Worm (Caenorhabditis elegans) whole organism, L1 larva: ENCODE data around the gene dhs-15.
A peak's percentile ranks its signal among the peaks of the same experiment; 100 is the strongest.

Experiments
- C34B4.2 ChIP-seq: sonication (generic microtip); optimal IDR thresholded peaks from 2 replicates; lab custom pipeline; 2017; ENCODE audit warnings: mild to moderate bottlenecking, missing genetic modification characterization, missing compliant biosample characterization
- F16B12.6 ChIP-seq: fragments of 150-350 bp; optimal IDR thresholded peaks from 2 replicates; lab custom pipeline; 2014; ENCODE audit warnings: missing biosample characterization, missing genetic modification characterization
- blmp-1 ChIP-seq: fragments of 150-350 bp; optimal IDR thresholded peaks from 2 replicates; lab custom pipeline; 2014; ENCODE audit warnings: missing biosample characterization, missing genetic modification characterization
- efl-1 ChIP-seq, 4 experiments: fragments of 150-350 bp; optimal IDR thresholded peaks in 3 of 4; peaks in 1 of 4; 1 replicate in 1 of 4; 2 replicates in 3 of 4; lab custom pipeline; 2014; ENCODE audit warnings: missing biosample characterization in 2 of 4, missing genetic modification characterization in 2 of 4, missing genetic modification reagents in 2 of 4
- egl-27 ChIP-seq, 2 experiments: fragments of 150-350 bp in 1 of 2; sonication (generic microtip); optimal IDR thresholded peaks; 3 replicates each; lab custom pipeline; 2017 to 2018; ENCODE audit warnings: missing biosample characterization in 2 of 2, missing genetic modification characterization in 2 of 2, missing genetic modification reagents in 2 of 2
- elt-3 ChIP-seq, 6 experiments: fragments of 150-350 bp in 1 of 6; sonication (generic microtip); optimal IDR thresholded peaks; 2 replicates each; lab custom pipeline; 2017 to 2018; ENCODE audit warnings: missing biosample characterization in 6 of 6, missing genetic modification characterization in 6 of 6, inconsistent platforms in 1 of 6
- fkh-4 ChIP-seq: sonication (generic microtip); optimal IDR thresholded peaks from 2 replicates; lab custom pipeline; 2016; ENCODE audit warnings: missing compliant biosample characterization, missing genetic modification characterization, borderline replicate concordance
- hlh-4 ChIP-seq: sonication (generic microtip); optimal IDR thresholded peaks from 2 replicates; lab custom pipeline; 2016; ENCODE audit warnings: mild to moderate bottlenecking, missing genetic modification characterization, missing compliant biosample characterization
- hpl-2 ChIP-seq: fragments of 150-350 bp; optimal IDR thresholded peaks from 2 replicates; lab custom pipeline; 2014; ENCODE audit warnings: missing biosample characterization, missing genetic modification reagents, missing genetic modification characterization
- lin-14 ChIP-seq: fragments of 200-800 bp; sonication (Bioruptor generic); optimal IDR thresholded peaks from 2 replicates; lab custom pipeline; 2018; ENCODE audit warnings: mild to moderate bottlenecking, missing genetic modification characterization, moderate library complexity, missing compliant biosample characterization
- lin-39 ChIP-seq: fragments of 150-350 bp; optimal IDR thresholded peaks from 2 replicates; lab custom pipeline; 2014; ENCODE audit warnings: missing biosample characterization, missing genetic modification reagents, missing genetic modification characterization
- mef-2 ChIP-seq: fragments of 150-350 bp; optimal IDR thresholded peaks from 2 replicates; lab custom pipeline; 2014; ENCODE audit warnings: missing biosample characterization, missing genetic modification characterization
- nhr-12 ChIP-seq: sonication (generic microtip); optimal IDR thresholded peaks from 2 replicates; lab custom pipeline; 2017; ENCODE audit warnings: missing biosample characterization, missing genetic modification characterization
- nhr-19 ChIP-seq: fragments of 200-800 bp; sonication (Bioruptor generic); conservative IDR thresholded peaks from 2 replicates; pipeline ENCODE4 v1.3.6; 2022; ENCODE audit warnings: missing genetic modification characterization, missing compliant biosample characterization
- nhr-20 ChIP-seq: sonication (generic microtip); optimal IDR thresholded peaks from 2 replicates; lab custom pipeline; 2016; ENCODE audit warnings: mild to moderate bottlenecking, missing genetic modification characterization, missing compliant biosample characterization
- nhr-47 ChIP-seq: sonication (generic microtip); optimal IDR thresholded peaks from 2 replicates; lab custom pipeline; 2016; ENCODE audit warnings: mild to moderate bottlenecking, missing genetic modification characterization, moderate library complexity, missing compliant biosample characterization
- nhr-71 ChIP-seq: sonication (generic microtip); optimal IDR thresholded peaks from 2 replicates; lab custom pipeline; 2016; ENCODE audit warnings: mild to moderate bottlenecking, missing genetic modification characterization, moderate library complexity, missing compliant biosample characterization
- nhr-76 ChIP-seq: sonication (generic microtip); optimal IDR thresholded peaks from 2 replicates; lab custom pipeline; 2017; ENCODE audit warnings: missing biosample characterization, missing genetic modification characterization
- nhr-77 ChIP-seq: fragments of 150-350 bp; optimal IDR thresholded peaks from 2 replicates; lab custom pipeline; 2014; ENCODE audit warnings: missing biosample characterization, missing genetic modification characterization
- nhr-84 ChIP-seq: sonication (generic microtip); optimal IDR thresholded peaks from 2 replicates; lab custom pipeline; 2017; ENCODE audit warnings: missing biosample characterization, missing genetic modification characterization
- nhr-90 ChIP-seq: sonication (generic microtip); optimal IDR thresholded peaks from 2 replicates; lab custom pipeline; 2016; ENCODE audit warnings: mild to moderate bottlenecking, missing genetic modification characterization, missing compliant biosample characterization; ENCODE audit not compliant: poor library complexity
- pax-3 ChIP-seq: fragments of 200-800 bp; sonication (Bioruptor generic); optimal IDR thresholded peaks from 2 replicates; lab custom pipeline; 2018; ENCODE audit warnings: mild to moderate bottlenecking, missing genetic modification characterization, moderate library complexity, missing compliant biosample characterization
- pqm-1 ChIP-seq: sonication (generic microtip); optimal IDR thresholded peaks from 3 replicates; lab custom pipeline; 2017; ENCODE audit warnings: missing biosample characterization, missing genetic modification characterization
- rnt-1 ChIP-seq: sonication (generic microtip); optimal IDR thresholded peaks from 2 replicates; lab custom pipeline; 2016; ENCODE audit warnings: mild to moderate bottlenecking, missing genetic modification characterization, moderate library complexity, missing compliant biosample characterization
- skn-1 ChIP-seq: fragments of 150-350 bp; optimal IDR thresholded peaks from 2 replicates; lab custom pipeline; 2014; ENCODE audit warnings: missing biosample characterization, missing genetic modification characterization
- sox-4 ChIP-seq: sonication (generic microtip); optimal IDR thresholded peaks from 2 replicates; lab custom pipeline; 2016; ENCODE audit warnings: missing genetic modification characterization, missing compliant biosample characterization
- sptf-1 ChIP-seq: fragments of 150-350 bp; optimal IDR thresholded peaks from 2 replicates; lab custom pipeline; 2014; ENCODE audit warnings: missing biosample characterization, missing genetic modification characterization
- tbx-2 ChIP-seq: sonication (generic microtip); optimal IDR thresholded peaks from 2 replicates; lab custom pipeline; 2016; ENCODE audit warnings: missing genetic modification characterization, missing compliant biosample characterization
- unc-130 ChIP-seq: fragments of 150-350 bp; optimal IDR thresholded peaks from 2 replicates; lab custom pipeline; 2017; ENCODE audit warnings: missing biosample characterization, missing genetic modification characterization, inconsistent platforms
- unc-30 ChIP-seq: sonication (generic microtip); optimal IDR thresholded peaks from 2 replicates; lab custom pipeline; 2017; ENCODE audit warnings: missing biosample characterization, missing genetic modification characterization
- unc-62 ChIP-seq: fragments of 150-350 bp; optimal IDR thresholded peaks from 2 replicates; lab custom pipeline; 2014; ENCODE audit warnings: missing biosample characterization, missing genetic modification reagents, missing genetic modification characterization

The dhs-15 gene

DNA sequence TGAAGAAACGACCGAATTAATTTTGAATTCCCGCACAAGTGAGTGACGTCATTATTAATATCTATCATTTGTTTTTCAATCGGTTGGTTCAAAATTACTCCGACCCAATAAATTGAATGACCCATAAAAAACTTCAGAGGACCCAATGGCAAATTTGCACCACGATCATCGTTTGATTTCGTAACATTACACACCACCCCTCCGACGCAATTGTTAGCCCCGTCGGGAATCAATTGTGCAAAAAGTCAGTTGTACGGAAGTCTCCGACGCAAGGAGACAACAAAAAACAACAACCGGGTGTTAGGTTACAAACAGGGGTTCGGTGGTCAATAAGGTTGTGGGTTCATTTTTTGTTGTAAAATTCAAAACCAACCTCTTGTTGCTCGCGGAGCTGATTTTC is 32.3 kb upstream of the dhs-15 start:
- no peak for TF ChIP-seq unc-30 (tag; lab: Kevin White, UChicago)
- peak; percentile 36 for TF ChIP-seq lin-14
- TF ChIP-seq rnt-1 (tag; lab: Kevin White, UChicago): peak; percentile 52
- no peak for TF ChIP-seq hlh-4
- TF ChIP-seq nhr-71 (tag; lab: Kevin White, UChicago): peak; percentile 25
- TF ChIP-seq, all 84 proteins: peak for 3

DNA sequence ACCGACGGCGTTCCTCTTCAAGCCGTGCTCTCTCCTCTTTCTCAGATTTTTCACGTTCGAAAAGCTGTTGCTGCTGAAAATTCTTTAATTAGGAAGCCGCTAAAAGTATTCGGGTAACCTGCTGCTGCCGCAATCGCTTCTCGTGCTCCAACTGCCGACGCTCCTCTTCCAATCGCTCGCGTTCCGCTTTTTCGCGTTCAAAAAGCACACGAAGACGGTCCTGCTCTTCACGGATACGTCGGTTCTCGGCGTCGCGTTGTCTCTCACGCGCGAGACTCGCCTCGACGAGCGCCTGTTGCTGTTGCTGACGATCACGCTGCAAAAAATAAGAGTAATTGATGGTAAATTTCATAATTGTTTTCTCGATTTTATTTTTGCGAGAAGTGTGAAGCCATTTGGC is 31.0 kb upstream of the dhs-15 start:
- TF ChIP-seq nhr-84 (tag; lab: Kevin White, UChicago) (no peak), unc-30 (tag; lab: Kevin White, UChicago) (no peak), egl-27 (tag; optimal IDR thresholded peaks at IDR 0.05; lab: Kevin White, UChicago) (no peak), nhr-12 (no peak), C34B4.2 (tag; lab: Kevin White, UChicago) (no peak), hpl-2 (GFP tag; lab: Kevin White, UChicago) (no peak), nhr-47 (tag; lab: Kevin White, UChicago) (no peak), elt-3 (tag; optimal IDR thresholded peaks at IDR 0.05; lab: Kevin White, UChicago) (no peak), tbx-2 (tag; lab: Kevin White, UChicago) (no peak), pax-3 (tag; lab: Kevin White, UChicago) (no peak), unc-62 (GFP tag; lab: Kevin White, UChicago) (no peak), fkh-4 (tag; lab: Kevin White, UChicago) (no peak), blmp-1 (no peak), hlh-4 (no peak)
- TF ChIP-seq, all 84 proteins: peak for 0

DNA sequence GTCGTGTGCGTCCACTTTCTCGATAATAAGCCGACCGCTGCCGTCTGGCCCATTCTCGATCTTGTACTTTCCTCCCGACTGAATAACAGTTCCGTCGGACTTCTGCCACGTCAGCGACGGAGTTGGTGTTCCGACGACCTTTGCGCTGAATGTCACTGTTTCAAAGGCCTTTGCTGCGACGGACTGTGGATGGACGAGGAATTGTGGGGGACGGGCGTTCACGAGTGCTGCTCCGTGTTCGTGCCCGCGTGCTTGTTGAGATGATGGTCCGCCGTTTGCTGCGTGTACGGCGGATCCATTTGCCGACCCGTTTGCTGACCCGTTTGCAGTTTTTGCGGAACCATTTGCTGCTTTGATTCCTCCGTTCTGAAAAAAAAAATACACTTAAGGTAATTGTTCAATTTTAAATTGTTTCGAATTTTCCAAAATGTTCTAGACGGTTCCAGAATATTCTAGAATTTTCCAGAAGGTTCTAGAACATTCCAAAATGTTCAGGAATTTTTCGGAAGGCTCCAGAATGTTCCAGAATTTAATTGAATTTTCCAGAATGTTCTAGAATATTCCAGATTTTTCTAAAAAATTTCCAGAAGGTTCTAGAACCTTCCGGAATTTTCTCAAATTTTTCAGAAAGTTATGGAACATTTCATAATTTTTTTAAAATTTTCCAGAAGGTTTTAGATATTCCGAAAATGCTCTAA is 29.7 kb upstream of the dhs-15 start:
- TF ChIP-seq unc-62 (GFP tag; lab: Kevin White, UChicago) (no peak), sptf-1 (tag; lab: Kevin White, UChicago) (no peak), nhr-77 (tag; lab: Kevin White, UChicago) (no peak), nhr-20 (tag; lab: Kevin White, UChicago) (no peak), F16B12.6 (no peak), nhr-12 (no peak)

DNA sequence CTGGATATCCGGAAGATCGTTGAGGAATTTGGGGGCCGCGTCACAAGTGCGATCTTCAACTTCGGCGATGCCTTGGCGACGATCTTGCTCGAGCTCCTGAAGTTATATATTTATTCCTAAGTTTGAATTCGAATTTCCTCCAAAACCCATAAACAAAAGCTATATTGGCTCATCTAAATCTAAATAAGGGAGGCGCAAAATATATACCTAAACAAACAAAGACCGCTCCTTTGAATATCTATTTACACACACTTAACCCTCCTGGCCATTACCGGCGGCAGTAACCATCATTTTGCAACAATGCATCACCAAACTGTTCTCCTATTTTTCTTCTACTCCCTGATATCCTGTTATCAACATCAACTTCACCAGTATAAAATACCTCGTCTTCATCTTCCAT is 26.3 kb upstream of the dhs-15 start, which contains the start of gene F54E2.2:
F54E2.2 (plus strand) TSS at position 301 of the 400 bp plus-strand sequence.
- TF ChIP-seq unc-130 (tag; lab: Kevin White, UChicago) (no peak), sox-4 (tag; lab: Kevin White, UChicago) (no peak), nhr-90 (tag; lab: Kevin White, UChicago) (no peak), skn-1 (no peak), lin-14 (no peak), hpl-2 (GFP tag; lab: Kevin White, UChicago) (no peak), nhr-76 (tag; lab: Kevin White, UChicago) (no peak), pqm-1 (tag; lab: Kevin White, UChicago) (no peak), nhr-19 (GFP tag; lab: Robert Waterston, UW) (no peak), lin-39 (no peak)

DNA sequence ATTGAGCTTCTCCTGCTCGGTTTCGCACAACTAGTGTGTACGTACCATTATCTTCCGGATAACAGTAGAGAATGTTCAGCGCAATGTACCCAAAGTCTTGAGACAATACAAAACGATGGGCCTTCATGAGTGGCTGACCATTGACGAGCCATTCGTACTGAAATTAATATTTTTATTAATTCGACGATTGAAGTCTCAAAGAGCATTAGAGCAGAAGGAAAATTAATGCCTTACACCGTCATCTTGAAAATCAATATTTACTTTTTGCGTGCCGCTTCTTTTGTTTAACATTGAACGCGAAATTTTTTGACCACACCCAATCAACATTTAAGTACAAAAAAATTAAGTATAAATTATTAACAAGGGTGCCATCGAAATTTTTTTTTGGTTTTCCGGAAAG is 23.3 kb upstream of the dhs-15 start:
- no peak for TF ChIP-seq mef-2
- TF ChIP-seq efl-1 (optimal IDR thresholded peaks at IDR 0.05; lab: Kevin White, UChicago): no peak
- TF ChIP-seq efl-1 (GFP tag; optimal IDR thresholded peaks at IDR 0.05 in 1 of 2; lab: Kevin White, UChicago): peak in 1 of 2 experiments; percentile 68
- TF ChIP-seq, all 84 proteins: peak for 1

DNA sequence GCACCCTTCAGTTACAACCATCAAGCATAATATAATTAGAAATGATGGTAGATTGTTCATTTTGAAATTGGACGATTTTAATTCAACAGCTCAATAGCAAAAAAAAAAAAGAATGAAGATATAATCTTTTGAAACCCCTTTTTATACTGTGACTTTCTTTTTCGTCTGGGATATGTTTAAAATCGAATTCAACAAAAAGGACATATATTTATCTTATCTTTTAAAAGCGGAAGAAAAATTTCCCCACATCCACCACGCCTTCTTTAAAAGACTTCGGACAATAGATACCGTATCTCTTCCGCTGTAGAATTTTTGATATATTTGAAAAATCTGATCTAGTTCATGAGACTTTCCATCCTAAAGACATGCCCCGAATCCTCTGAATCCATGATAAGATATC is 11.1 kb upstream of the dhs-15 start, which contains the start of gene R05D8.11:
R05D8.11 (minus strand) TSS at position 101 of the 400 bp plus-strand sequence.
- TF ChIP-seq unc-30 (tag; lab: Kevin White, UChicago): no peak
- peak in 1 of 6 experiments; percentile 0 for TF ChIP-seq elt-3 (tag; optimal IDR thresholded peaks at IDR 0.05; lab: Kevin White, UChicago)
- TF ChIP-seq, all 84 proteins: peak for 1
